Fruit fly (Drosophila melanogaster): ENCODE measurements around the gene MED11.

The MED11 gene

DNA sequence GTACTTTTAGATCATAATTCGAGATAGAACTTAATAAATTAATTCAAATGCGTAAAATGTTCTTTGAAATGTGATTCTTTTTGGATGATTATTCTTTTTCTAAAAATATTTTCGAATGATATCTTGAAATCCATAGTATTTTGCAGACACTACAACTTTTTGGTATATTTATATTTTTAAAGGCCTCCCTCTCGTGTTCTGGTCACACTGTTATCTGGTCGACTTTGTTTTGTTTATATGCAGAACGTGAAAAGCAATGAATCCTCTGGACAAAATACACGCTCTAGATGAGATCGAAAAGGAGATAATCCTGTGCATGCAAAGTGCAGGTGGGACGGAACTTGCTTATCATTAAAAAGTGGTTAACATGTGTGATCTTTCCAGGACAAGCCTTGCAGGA is at the start of gene MED11:
MED11 (plus strand) TSS at position 210 of the 400 bp plus-strand sequence.
- TF ChIP-seq CG8478 (optimal IDR thresholded peaks at IDR 0.05) (no peak), CTCF (optimal IDR thresholded peaks at IDR 0.05) (no peak)

DNA sequence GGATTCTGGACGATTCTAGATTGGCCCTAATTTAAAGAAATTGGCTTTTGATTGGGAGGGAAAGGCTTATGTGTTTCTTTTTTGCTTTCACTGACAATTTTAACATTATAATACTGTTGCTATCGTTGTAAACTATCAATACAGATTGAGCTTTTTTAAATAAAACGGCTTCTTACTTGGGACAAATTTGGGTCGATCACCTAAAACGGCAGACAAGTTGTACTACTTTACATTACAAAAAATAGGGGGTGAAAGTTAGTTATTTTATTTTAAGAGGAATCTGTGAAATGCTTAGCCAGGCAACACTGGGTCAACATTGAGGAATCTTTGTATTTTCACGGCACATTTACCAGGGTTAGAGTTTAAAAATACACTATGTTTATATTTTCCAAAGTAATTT is 47.3 kb upstream of the MED11 start, which contains the start of gene Dic4:
Dic4 (minus strand) TSS at position 101 of the 400 bp plus-strand sequence.
- no peak for TF ChIP-seq CTCF (optimal IDR thresholded peaks at IDR 0.05)
- TF ChIP-seq CG8478 (optimal IDR thresholded peaks at IDR 0.05), result no peak

DNA sequence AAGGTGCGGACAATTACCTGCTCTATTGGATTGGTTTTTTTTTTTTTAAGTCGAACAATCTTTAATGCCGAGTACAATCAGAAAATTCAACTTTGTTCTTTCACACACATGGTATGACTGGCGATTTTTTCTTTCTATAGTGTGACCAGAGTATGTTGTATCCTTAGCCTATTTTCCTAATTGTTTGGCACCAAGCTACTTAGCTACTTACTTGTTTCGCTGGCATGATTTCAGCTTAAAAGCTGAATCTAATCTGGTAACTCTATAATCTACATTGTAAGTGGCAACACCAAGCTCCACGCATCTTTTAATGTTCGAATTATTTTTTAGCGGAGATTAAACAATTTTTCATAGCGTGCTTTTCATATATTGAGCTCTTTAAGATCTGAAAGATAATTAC is 22.5 kb upstream of the MED11 start, which contains the start of gene CG12477:
CG12477 (minus strand) TSS at position 101 of the 400 bp plus-strand sequence.
- no peak for TF ChIP-seq CG8478 (optimal IDR thresholded peaks at IDR 0.05)
- TF ChIP-seq CTCF (optimal IDR thresholded peaks at IDR 0.05), result no peak

DNA sequence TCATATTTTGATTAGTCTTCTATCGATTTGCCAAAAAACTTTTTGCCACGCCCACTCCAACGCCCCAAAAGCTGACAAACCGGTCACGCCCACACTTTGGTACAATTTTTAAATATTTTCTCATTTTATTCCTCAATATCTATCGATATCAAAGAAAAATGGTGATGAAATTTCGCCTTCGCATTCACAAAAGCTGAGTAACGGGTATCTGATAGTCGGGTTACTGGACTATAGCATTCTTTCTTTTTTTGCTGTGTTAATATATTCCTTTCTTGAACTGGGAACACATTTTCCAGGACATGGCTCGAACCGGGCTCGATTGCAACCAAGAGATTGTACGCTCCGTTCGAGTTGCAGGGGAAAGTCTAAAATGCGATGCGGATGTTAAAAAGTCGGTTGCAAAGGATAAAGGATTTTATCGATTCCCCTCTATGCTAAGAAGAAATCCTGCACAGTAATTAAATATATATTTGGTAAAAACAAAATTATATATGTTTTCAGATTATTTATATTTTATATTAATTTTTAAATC is 2.7 kb upstream of the MED11 start:
- TF ChIP-seq CG8478 (optimal IDR thresholded peaks at IDR 0.05), result no peak
- no peak for TF ChIP-seq CTCF (optimal IDR thresholded peaks at IDR 0.05)

DNA sequence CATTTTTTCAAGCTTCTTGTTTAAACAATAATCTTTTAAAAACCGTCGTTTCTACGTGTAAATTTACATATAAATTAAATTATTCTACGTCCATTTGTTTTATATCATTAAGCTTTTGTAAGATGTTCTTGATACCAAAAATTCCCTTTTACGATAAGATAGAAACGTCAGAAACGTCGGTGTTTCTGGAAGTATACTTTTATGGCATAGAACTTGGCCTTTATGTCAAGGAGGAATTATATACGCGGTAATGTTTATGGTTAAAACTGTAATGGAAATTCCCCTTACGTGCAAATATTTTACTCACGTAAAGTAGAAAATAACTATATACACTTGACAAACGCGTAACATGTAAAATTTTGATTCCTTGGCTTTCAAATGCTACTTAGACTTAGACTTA is 2.0 kb upstream of the MED11 start:
- TF ChIP-seq CTCF (optimal IDR thresholded peaks at IDR 0.05) (peak; percentile 50 to 61), CG8478 (optimal IDR thresholded peaks at IDR 0.05) (no peak)

DNA sequence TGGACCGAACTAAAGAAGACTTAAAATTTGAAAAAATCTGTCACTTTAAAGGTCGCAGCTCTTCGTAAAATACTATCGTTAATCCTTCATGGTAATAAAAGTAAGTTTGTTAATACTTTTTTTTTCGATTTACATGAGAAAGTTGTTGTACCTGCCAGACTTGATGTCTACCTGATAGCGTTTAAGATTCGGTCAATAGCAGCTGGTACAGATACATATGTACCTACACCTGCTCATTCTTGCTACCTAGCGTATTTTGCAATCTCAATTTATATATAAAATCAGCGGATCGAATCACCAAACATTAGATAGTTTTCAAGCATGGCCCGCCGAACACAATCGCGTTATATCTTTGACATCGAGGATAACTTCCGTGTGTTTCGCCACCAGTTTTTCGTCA is 1.5 kb upstream of the MED11 start, which contains the start of gene CG6885:
CG6885 (plus strand) TSS at position 301 of the 400 bp plus-strand sequence.
- TF ChIP-seq CG8478 (optimal IDR thresholded peaks at IDR 0.05), result no peak
- no peak for TF ChIP-seq CTCF (optimal IDR thresholded peaks at IDR 0.05)

DNA sequence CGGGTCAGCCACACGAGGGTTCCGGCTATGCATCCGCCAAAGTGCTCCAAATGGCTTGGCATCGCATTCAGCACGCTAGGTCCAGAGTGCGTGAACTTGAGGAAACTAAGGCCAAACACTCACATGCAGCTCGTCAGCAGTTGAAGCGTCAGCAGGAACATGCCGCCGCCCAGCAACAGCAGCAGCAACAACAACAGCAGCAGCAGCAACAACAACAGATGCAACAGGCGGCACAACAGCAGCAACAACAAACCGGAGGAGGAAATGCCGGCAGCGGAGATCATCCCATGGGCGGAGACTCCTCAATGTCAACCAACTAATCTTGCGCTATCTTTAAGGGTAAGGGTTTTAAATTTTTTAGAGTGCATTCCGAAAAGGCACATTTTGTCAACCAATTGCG is 513 bp downstream of the MED11 start:
- TF ChIP-seq CTCF (optimal IDR thresholded peaks at IDR 0.05) (no peak), CG8478 (optimal IDR thresholded peaks at IDR 0.05) (no peak)

DNA sequence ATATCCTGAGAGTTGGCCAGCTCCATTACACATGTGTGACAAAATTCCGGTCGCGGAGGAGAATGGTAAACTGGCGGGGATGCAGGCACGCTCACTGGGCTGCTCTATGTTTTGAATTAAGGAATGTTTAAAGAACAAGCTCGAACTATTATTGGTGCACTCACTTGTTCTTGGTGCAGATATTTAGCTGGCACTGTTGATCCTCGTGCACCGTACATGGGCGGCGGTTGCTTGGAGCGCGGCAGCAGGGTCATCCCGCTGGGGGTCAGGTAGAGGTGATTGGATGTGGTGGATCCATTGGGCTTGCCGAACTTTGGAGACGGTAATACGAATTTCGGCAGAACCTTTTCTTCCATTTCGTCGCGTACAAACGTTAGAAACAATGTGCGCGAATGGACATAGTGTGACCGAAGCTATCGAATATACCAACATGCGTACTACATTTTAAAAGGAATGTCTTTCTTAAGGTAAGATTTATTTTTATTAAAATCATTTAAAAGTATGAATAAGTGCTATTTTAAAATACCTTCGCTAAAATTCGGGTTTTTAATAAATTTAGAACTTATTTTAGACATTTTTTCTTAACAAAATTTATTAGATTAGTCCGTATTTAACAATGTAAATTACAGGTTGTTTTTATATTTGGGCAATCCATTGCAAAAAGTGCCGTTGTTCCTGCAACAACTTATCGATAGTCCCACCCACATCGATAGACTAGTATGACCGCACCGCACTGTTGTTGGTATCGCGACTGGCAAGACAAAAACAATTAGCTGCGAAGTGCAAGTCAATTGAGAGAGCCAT is 2.5 kb downstream of the MED11 start, which contains the start of the genes Nufip and Atg3:
Nufip (minus strand) TSS at position 415 of the 804 bp plus-strand sequence.
Atg3 (plus strand) TSS at position 735 of the 804 bp plus-strand sequence.
- no peak for TF ChIP-seq CTCF (optimal IDR thresholded peaks at IDR 0.05)
- TF ChIP-seq CG8478 (optimal IDR thresholded peaks at IDR 0.05), result no peak

DNA sequence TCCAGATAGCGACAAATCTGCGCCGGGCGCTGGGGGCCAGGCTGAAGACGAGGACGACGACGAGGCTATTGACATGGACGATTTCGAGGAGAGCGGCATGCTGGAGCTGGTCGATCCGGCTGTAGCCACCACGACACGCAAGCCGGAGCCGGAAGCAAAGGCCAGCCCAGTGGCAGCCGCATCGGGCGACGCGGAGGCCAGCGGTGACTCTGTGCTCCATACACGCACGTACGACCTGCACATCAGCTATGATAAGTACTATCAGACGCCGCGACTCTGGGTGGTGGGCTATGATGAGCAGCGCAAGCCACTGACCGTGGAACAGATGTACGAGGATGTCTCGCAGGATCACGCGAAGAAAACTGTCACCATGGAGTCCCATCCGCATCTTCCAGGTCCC is 4.2 kb downstream of the MED11 start:
- TF ChIP-seq CG8478 (optimal IDR thresholded peaks at IDR 0.05) (no peak), CTCF (optimal IDR thresholded peaks at IDR 0.05) (no peak)

DNA sequence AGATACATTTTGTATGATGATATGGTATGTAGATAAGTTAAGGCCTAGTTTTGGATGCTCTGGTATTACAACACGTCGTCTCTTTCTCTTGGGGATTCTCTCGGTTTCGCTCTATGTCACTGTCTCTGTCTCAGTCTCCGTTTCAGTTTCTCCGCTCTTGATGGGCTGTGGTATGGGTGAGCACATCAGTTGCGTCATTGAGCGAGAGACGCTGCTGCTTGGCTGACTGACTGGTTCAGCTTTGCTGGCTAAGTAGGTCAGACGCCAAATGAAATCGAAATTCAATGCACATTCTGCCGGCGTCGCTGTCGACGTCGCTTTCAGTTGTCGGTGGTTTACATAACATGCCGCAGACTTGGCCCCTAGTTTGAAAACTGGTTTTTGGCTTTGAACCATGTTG is 8.2 kb downstream of the MED11 start:
- TF ChIP-seq CTCF (optimal IDR thresholded peaks at IDR 0.05) (no peak), CG8478 (optimal IDR thresholded peaks at IDR 0.05) (no peak)

DNA sequence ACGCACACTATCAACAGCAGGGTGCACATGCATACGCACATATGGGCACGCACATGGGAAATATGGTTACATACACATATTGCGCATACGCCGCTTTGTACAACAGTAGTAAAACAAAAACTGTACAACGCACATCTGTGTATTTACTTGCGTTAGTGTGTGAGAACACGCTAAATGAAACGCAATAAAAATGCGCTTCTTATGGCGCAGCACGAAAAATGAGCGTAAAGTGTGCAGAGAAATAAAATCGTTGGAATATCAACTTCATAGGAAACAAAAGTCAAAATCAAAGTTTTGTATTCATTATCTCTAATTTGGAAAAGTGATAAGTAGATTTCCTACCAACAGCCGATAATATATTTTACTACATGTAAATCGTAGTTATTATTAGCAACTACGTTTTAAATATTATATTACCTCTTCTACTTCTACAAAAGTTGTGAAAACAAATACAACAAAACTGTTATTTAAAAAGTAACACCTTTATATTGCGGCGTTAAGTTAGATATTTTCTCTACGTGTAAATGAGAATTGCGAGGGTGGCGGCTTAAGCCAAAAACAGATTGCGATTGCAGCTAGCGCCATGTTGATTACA is 10.7 kb downstream of the MED11 start:
- TF ChIP-seq CTCF (optimal IDR thresholded peaks at IDR 0.05), result no peak

DNA sequence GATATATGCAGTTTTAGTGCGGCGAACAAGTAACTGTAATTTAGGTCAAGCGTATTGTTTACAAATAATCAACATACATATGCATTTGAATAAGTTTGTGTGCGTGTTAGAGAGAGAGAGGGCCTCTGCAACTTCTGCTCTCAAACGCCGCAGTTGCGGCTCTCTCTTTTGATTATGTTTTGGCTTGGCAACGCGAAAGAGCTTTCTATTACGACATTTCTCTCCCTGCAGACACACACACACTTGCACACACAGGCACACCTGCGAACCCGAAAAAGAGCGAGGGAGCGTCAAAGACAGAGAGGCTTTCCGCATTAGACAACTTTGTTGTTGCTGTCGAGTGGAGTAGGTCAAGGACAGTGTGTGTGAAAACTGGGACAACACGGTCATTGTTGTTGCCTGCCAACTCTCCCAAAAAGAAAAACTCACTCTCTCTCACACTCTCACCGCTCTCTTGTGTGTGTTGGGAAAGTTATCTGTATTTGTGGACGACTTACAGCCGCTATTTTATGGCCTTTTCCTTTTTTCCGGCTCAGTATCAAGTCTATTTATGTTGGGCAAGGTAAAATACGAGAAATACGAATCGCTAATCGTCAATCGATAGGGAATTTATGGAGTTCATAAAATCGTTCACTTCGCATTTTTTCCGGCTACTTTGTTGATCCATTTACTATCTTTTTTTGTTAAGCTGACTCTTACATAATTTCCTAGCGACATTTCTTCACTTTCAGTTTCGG is 11.6 kb downstream of the MED11 start:
- TF ChIP-seq CG8478 (optimal IDR thresholded peaks at IDR 0.05), result no peak
- TF ChIP-seq CTCF (optimal IDR thresholded peaks at IDR 0.05), result no peak

DNA sequence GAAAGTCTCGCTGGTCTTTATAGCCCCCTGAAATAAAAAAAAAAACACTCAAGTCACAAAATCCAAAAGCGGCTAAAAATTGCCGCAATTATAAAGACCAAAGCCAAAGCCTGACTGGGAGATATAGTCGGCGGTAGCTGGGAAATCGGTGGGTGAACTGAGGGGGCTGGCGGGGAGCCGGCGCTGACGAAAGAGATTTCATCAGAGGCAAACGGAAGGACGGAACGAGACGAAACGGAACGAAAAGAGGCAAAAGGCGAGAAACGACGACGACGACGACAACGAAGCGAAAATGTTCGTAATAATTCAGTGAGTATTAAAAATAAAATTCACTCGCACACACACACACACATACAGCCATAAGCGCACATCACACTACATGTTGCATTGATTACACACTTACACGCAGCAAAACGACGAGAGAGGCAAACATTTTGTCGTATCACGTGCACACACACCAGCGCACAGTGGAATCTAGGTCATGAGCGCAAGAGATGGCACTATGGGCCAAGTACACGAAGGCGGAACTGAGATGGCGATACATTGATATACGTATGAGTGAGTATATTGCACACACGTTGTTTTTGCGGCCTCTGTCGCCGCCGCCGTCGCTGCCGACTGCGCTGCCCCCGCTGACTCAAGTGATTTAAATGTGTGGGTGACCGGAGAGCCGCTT is 13.4 kb downstream of the MED11 start:
- TF ChIP-seq CTCF (optimal IDR thresholded peaks at IDR 0.05) (no peak), CG8478 (optimal IDR thresholded peaks at IDR 0.05) (no peak)

DNA sequence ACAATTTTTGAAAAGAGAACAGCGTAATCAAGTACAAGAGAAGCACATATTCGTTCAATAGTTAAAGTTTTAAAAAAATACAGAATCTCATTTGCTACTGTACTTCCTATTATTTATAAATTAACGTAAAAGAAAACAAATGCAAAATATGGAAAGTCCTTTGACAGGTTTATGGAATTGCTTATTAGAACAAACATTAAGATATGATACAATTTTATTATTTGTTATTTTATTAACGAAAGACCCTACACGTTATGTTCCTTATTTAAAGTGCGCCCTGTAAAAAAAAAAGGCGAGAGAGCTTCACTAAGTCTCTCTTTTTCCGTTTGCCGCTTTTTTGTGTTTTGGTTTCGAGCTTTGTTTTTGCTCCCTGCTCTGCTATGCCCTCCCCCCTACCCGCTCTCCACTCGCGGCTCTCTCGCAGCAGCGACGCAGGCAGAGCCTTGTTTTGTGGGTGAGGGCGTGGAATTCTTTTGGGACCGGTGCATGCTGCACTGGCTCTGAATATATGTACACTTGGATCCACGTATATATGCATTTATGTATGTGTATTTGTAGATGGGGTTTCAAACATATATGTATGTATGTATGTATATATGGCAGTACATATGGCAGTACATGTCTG is 14.9 kb downstream of the MED11 start:
- TF ChIP-seq CTCF (optimal IDR thresholded peaks at IDR 0.05), result no peak
- no peak for TF ChIP-seq CG8478 (optimal IDR thresholded peaks at IDR 0.05)

All from S2 (cell line).